Fruit fly (Drosophila melanogaster): ENCODE data around the gene if.

The if gene

DNA sequence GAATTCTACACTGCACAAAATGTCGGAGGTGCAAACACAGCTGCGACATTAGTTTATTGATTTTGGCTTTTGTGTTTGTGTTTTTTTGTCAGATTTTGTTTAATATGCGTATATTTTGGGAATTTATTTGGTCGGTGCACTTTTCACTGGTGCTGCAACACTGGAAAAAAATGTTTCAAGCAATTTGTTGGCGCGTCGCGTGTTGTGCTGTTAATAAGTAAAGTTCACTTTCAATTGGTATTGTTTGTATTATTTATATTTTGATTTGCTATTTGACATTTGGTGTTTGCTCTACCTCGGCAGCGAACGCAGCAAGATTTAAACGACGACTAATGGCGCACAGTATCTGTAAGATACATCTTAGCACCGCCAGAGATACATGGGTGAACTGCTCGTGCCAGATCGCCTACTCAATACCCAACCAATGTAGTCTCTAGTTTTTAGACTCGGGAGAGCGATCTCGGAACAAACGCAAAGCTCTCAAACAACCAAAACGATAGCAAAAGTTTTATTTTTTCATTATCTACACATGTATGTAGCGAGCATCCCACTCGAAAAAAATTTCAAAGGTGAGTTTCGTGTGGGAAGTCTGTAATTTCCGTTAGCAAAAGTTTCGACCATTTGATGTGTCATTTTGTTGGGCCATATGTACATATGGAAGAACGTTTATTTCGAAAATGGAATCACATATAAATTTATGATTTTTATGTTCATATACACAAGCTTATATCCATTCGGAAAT lies 888 bp downstream of the if start (continued):
- TF ChIP-seq CG11085 (GFP tag; IDR thresholded peaks at IDR 0.05) (no peak), az2 (GFP tag; optimal IDR thresholded peaks at IDR 0.05) (peak; percentile 56), Abd-B (GFP tag; optimal IDR thresholded peaks at IDR 0.05) (peak; percentile 4), Hr78 (GFP tag; optimal IDR thresholded peaks at IDR 0.05) (no peak), CG6254 (GFP tag; optimal IDR thresholded peaks at IDR 0.05) (no peak), CG15601 (tag; optimal IDR thresholded peaks at IDR 0.05) (no peak), hbn (GFP tag; IDR thresholded peaks at IDR 0.05; ENCODE audit: partially characterized antibody) (no peak), CG13624 (GFP tag; optimal IDR thresholded peaks at IDR 0.05) (peak; percentile 16), HLHmδ (GFP tag; optimal IDR thresholded peaks at IDR 0.05) (no peak), Taf1 (GFP tag; IDR thresholded peaks at IDR 0.05) (0 out of 2 replicates have a peak, but pooled peaks have one; percentile 39), slp2 (GFP tag; optimal IDR thresholded peaks at IDR 0.05) (peak; percentile 53), Atf6 (GFP tag; IDR thresholded peaks at IDR 0.05) (peak; percentile 42; the same call in 1 of the 2 replicates), CG1832 (GFP tag; optimal IDR thresholded peaks at IDR 0.05) (no peak), E2f1 (GFP tag; IDR thresholded peaks at IDR 0.05) (peak; percentile 40), exex (tag; optimal IDR thresholded peaks at IDR 0.05) (no peak), CG11504 (tag; optimal IDR thresholded peaks at IDR 0.05) (peak; percentile 60), E2f2 (GFP tag; IDR thresholded peaks at IDR 0.05) (peak; percentile 23; the same call in 1 of the 2 replicates), run (tag; optimal IDR thresholded peaks at IDR 0.05) (peak; percentile 37), Optix (GFP tag; IDR thresholded peaks at IDR 0.05) (peak; percentile 60; the same call in 1 of the 3 replicates), en (GFP tag; optimal IDR thresholded peaks at IDR 0.05) (no peak), CG34422 (GFP tag; IDR thresholded peaks at IDR 0.05) (peak; percentile 57), CG11247 (GFP tag; IDR thresholded peaks at IDR 0.05) (no peak), Bdp1 (GFP tag; optimal IDR thresholded peaks at IDR 0.05) (peak; percentile 10), Adf1 (GFP tag; IDR thresholded peaks at IDR 0.05) (no peak), Med (GFP tag) (peak; percentile 87), hth (optimal IDR thresholded peaks at IDR 0.05) (no peak), amos (GFP tag; IDR thresholded peaks at IDR 0.05; ENCODE audit: partially characterized antibody) (no peak; the same call in 1 of the 2 replicates), sd (tag; optimal IDR thresholded peaks at IDR 0.05) (peak; percentile 26), corto (GFP tag; optimal IDR thresholded peaks at IDR 0.05) (no peak), Dad (GFP tag; optimal IDR thresholded peaks at IDR 0.05) (no peak), CG31441 (GFP tag; IDR thresholded peaks at IDR 0.05) (0 out of 2 replicates have a peak, but pooled peaks have one; percentile 26), CkIIα-i1 (GFP tag; IDR thresholded peaks at IDR 0.05) (no peak), Ssrp (tag; optimal IDR thresholded peaks at IDR 0.05) (peak; percentile 42), ERR (GFP tag; optimal IDR thresholded peaks at IDR 0.05) (no peak), CG9437 (GFP tag; optimal IDR thresholded peaks at IDR 0.05) (peak; percentile 23), YL-1 (GFP tag; optimal IDR thresholded peaks at IDR 0.05) (no peak), CG1233 (GFP tag; optimal IDR thresholded peaks at IDR 0.05) (peak; percentile 25), sens (GFP tag) (peak; percentile 82), kay (GFP tag; optimal IDR thresholded peaks at IDR 0.05) (peak; percentile 4), Sry-β (GFP tag; optimal IDR thresholded peaks at IDR 0.05) (no peak), prd (optimal IDR thresholded peaks at IDR 0.05) (no peak), prd (GFP tag; IDR thresholded peaks at IDR 0.05) (peak; percentile 59; the same call in 2 of the 3 replicates), cato (GFP tag; optimal IDR thresholded peaks at IDR 0.05; ENCODE audit: borderline replicate concordance) (no peak), Doc2 (GFP tag; IDR thresholded peaks at IDR 0.05) (no peak), CG13424 (tag; optimal IDR thresholded peaks at IDR 0.05) (peak; percentile 42), CG8765 (GFP tag; IDR thresholded peaks at IDR 0.05) (no peak), tgo (GFP tag; IDR thresholded peaks at IDR 0.05) (peak; percentile 61; the same call in 2 of the 3 replicates), ftz-f1 (GFP tag; optimal IDR thresholded peaks at IDR 0.05) (no peak), dmrt11E (tag; optimal IDR thresholded peaks at IDR 0.05) (peak; percentile 14), kni (GFP tag; optimal IDR thresholded peaks at IDR 0.05) (no peak)
